Worm (Caenorhabditis elegans) whole organism, L3 larva: Measurements from ENCODE around the gene F21F8.5.

Experiments
- fos-1 ChIP-seq: fragments of 150-350 bp; optimal IDR thresholded peaks from 2 replicates; lab custom pipeline; 2014; ENCODE audit warnings: missing biosample characterization, missing genetic modification characterization
- mdl-1 ChIP-seq: fragments of 150-350 bp; optimal IDR thresholded peaks from 2 replicates; lab custom pipeline; 2014; ENCODE audit warnings: missing biosample characterization, missing genetic modification characterization
- mml-1 ChIP-seq: fragments of 150-350 bp; sonication (generic microtip); optimal IDR thresholded peaks from 3 replicates; lab custom pipeline; 2014; ENCODE audit warnings: missing biosample characterization, missing genetic modification characterization
- nfya-1 ChIP-seq: sonication (generic microtip); optimal IDR thresholded peaks from 2 replicates; lab custom pipeline; 2017; ENCODE audit warnings: missing genetic modification characterization, mild to moderate bottlenecking, missing compliant biosample characterization, antibody characterized with exemption, moderate library complexity; ENCODE audit not compliant: insufficient read depth
- nhr-237 ChIP-seq: fragments of 150-350 bp; optimal IDR thresholded peaks from 2 replicates; lab custom pipeline; 2014; ENCODE audit warnings: missing biosample characterization, missing genetic modification characterization

ce11 chrV:8304461-8305195, 38.5 kb upstream of the F21F8.5 start, which contains the start of gene W02D7.11:
- no peak for TF ChIP-seq mdl-1 (tag; lab: Kevin White, UChicago)
- TF ChIP-seq nhr-237: no peak
- TF ChIP-seq nfya-1: no peak
- TF ChIP-seq mml-1 (tag; lab: Kevin White, UChicago): no peak
- TF ChIP-seq fos-1: no peak
